Fruit fly (Drosophila melanogaster) whole organism, pupa: ENCODE results near the gene SF1.

Experiments used
- CG10348 ChIP-seq: fragments of 200-800 bp; sonication (Bioruptor generic); IDR thresholded peaks from 2 replicates; pipeline ENCODE4 v1.3.6; 2022; ENCODE audit warnings: missing biosample characterization, missing genetic modification characterization
- CG12605 ChIP-seq: fragments of 200-800 bp; sonication (Bioruptor generic); IDR thresholded peaks from 2 replicates; pipeline ENCODE4 v1.3.6; 2022; ENCODE audit warnings: missing biosample characterization, missing genetic modification characterization
- CG13204 ChIP-seq: fragments of 200-800 bp; sonication (Bioruptor generic); optimal IDR thresholded peaks from 2 replicates; lab custom pipeline; 2018; ENCODE audit warnings: missing biosample characterization, mild to moderate bottlenecking, missing genetic modification characterization, moderate library complexity
- CG14655 ChIP-seq: fragments of 200-800 bp; sonication (Bioruptor generic); optimal IDR thresholded peaks from 3 replicates; lab custom pipeline; 2017; ENCODE audit warnings: mild to moderate bottlenecking, missing biosample characterization, missing genetic modification reagents, missing genetic modification characterization
- CG15710 ChIP-seq: fragments of 200-800 bp; sonication (Bioruptor generic); optimal IDR thresholded peaks from 2 replicates; lab custom pipeline; 2018; ENCODE audit warnings: missing biosample characterization, mild to moderate bottlenecking, missing genetic modification characterization, moderate library complexity
- CG17806 ChIP-seq: fragments of 200-800 bp; sonication (Bioruptor generic); optimal IDR thresholded peaks from 2 replicates; lab custom pipeline; 2018; ENCODE audit warnings: missing biosample characterization, mild to moderate bottlenecking, missing genetic modification characterization, moderate library complexity
- CG32121 ChIP-seq: fragments of 200-800 bp; sonication (Bioruptor generic); IDR thresholded peaks from 2 replicates; pipeline ENCODE4 v1.3.6; 2022; ENCODE audit warnings: missing biosample characterization, missing genetic modification characterization
- CG34367 ChIP-seq: fragments of 200-800 bp; sonication (Bioruptor generic); optimal IDR thresholded peaks from 2 replicates; lab custom pipeline; 2018; ENCODE audit warnings: missing biosample characterization, mild to moderate bottlenecking, missing genetic modification characterization
- CG4496 ChIP-seq: fragments of 200-800 bp; sonication (Bioruptor generic); IDR thresholded peaks from 3 replicates; pipeline ENCODE4 v1.3.6; 2022; ENCODE audit warnings: missing biosample characterization, missing genetic modification characterization
- CG8159 ChIP-seq: fragments of 200-800 bp; sonication (Bioruptor generic); optimal IDR thresholded peaks from 3 replicates; lab custom pipeline; 2018; ENCODE audit warnings: missing biosample characterization, mild to moderate bottlenecking, missing genetic modification characterization, moderate library complexity
- CG8301 ChIP-seq: fragments of 200-800 bp; sonication (Bioruptor generic); optimal IDR thresholded peaks from 2 replicates; lab custom pipeline; 2018; ENCODE audit warnings: missing biosample characterization, mild to moderate bottlenecking, missing genetic modification characterization
- CG9948 ChIP-seq: fragments of 200-800 bp; sonication (Bioruptor generic); optimal IDR thresholded peaks from 2 replicates; lab custom pipeline; 2018; ENCODE audit warnings: missing biosample characterization, mild to moderate bottlenecking, missing genetic modification characterization, moderate library complexity
- D1 ChIP-seq: fragments of 200-800 bp; sonication (Bioruptor generic); optimal IDR thresholded peaks from 2 replicates; lab custom pipeline; 2018; ENCODE audit warnings: missing biosample characterization, mild to moderate bottlenecking, missing genetic modification characterization, moderate library complexity
- EcR ChIP-seq: fragments of 200-800 bp; sonication (Bioruptor generic); optimal IDR thresholded peaks from 3 replicates; lab custom pipeline; 2019; ENCODE audit warnings: missing biosample characterization, missing genetic modification characterization, mild to moderate bottlenecking, moderate library complexity, missing genetic modification reagents
- Ets98B ChIP-seq: fragments of 200-800 bp; sonication (Bioruptor generic); IDR thresholded peaks from 2 replicates; pipeline ENCODE4 v1.3.6; 2022; ENCODE audit warnings: missing biosample characterization, missing genetic modification characterization
- Pif1A ChIP-seq: fragments of 200-800 bp; sonication (Bioruptor generic); optimal IDR thresholded peaks from 3 replicates; lab custom pipeline; 2016; ENCODE audit warnings: missing biosample characterization, missing genetic modification characterization
- Pif1B ChIP-seq: fragments of 200-800 bp; sonication (Bioruptor generic); optimal IDR thresholded peaks from 3 replicates; lab custom pipeline; 2016; ENCODE audit warnings: missing biosample characterization, missing genetic modification characterization
- Snoo ChIP-seq: fragments of 200-800 bp; sonication (Bioruptor generic); optimal IDR thresholded peaks from 3 replicates; lab custom pipeline; 2017; ENCODE audit warnings: missing biosample characterization, mild to moderate bottlenecking, missing genetic modification characterization, inconsistent platforms
- fd96Ca ChIP-seq: fragments of 200-800 bp; sonication (Bioruptor generic); IDR thresholded peaks from 3 replicates; pipeline ENCODE4 v1.3.6; 2022; ENCODE audit warnings: missing biosample characterization, missing genetic modification characterization
- gl ChIP-seq: fragments of 200-800 bp; sonication (Bioruptor generic); optimal IDR thresholded peaks from 2 replicates; lab custom pipeline; 2018; ENCODE audit warnings: missing biosample characterization, mild to moderate bottlenecking, missing genetic modification characterization
- rn ChIP-seq: fragments of 200-800 bp; sonication (Bioruptor generic); IDR thresholded peaks from 2 replicates; pipeline ENCODE4 v1.3.6; 2022; ENCODE audit warnings: missing biosample characterization, missing genetic modification characterization

Gene SF1

DNA sequence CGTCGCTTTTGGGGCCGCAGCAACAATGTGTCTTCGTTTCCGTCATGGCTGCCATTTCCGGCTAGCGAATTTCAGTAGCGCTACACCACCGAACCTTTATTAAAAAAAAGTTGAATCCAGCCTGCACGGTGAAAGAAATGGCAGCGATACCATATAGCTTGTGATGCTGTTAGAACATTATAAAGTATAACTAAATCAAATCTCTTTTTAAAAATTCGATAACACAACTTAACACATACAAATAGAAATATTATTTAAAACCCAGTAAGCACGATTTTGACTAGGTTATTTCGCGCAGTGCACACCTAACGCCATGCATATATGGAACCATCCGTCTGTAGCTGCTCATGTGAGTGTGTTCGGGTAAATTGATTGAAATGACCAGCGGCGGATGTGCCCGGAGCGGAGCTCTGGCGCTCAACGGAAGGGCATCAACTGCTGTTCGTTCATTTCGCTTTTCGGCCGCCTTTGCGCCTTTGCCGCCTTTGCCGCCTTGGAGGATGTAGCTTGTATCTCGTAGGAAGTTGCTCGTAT is 14.1 kb upstream of the SF1 start:
- no peak for TF ChIP-seq CG32121 (GFP tag; lab: Robert Waterston, UW)
- TF ChIP-seq CG8159: peak; percentile 16

DNA sequence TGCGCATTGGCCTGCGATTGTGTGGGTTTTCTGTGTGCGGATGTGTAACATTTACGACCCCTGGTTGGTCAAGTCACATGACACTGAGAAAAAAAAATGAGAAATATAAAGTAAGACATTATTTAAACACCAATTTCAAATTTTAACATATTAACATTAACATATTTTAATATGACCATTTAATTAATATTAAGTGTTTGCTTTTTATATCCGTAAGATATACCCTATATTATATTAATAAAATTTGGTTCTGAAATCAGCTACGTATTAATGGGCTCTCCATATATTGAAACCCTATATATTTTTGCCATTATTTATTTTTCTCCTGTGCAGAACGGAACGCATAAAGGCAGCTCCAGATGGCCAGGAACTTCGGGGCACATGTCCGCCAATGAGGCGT is 9.8 kb upstream of the SF1 start:
- TF ChIP-seq CG12605 (no peak), CG14655 (GFP tag; lab: Kevin White, UChicago) (peak; percentile 13), CG4496 (no peak), EcR (GFP tag; lab: Kevin White, UChicago) (no peak)

dm6 chr3R:17534325-17535105 is 5.7 kb upstream of the SF1 start, which contains the start of the genes CG5823 and P5cr-2:
Gene CG5823, minus strand, starts transcription at chr3R:17534587.
Gene P5cr-2, plus strand, starts transcription at chr3R:17534815.
- TF ChIP-seq CG4496 (peak; percentile 78), fd96Ca (GFP tag; lab: Robert Waterston, UW) (peak; percentile 70; the same call in 1 of the 3 replicates), rn (GFP tag; lab: Robert Waterston, UW) (no peak), Ets98B (peak; percentile 46), CG32121 (GFP tag; lab: Robert Waterston, UW) (peak; percentile 15; the same call in 1 of the 2 replicates)

dm6 chr3R:17535106-17535764 is 5.0 kb upstream of the SF1 start:
- peak; percentile 33 for TF ChIP-seq Snoo (tag; lab: Kevin White, UChicago)
- peak; percentile 25 for TF ChIP-seq CG34367 (tag; lab: Kevin White, UChicago)
- peak; percentile 35 for TF ChIP-seq CG17806 (tag; lab: Kevin White, UChicago)
- peak; percentile 78 for TF ChIP-seq CG13204
- TF ChIP-seq CG12605: no peak
- no peak for TF ChIP-seq fd96Ca (GFP tag; lab: Robert Waterston, UW)
- TF ChIP-seq CG15710: peak; percentile 65
- TF ChIP-seq Pif1B (GFP tag; lab: Kevin White, UChicago): no peak
- TF ChIP-seq EcR (GFP tag; lab: Kevin White, UChicago): peak; percentile 88
- no peak for TF ChIP-seq Ets98B
- TF ChIP-seq gl (tag; lab: Kevin White, UChicago): no peak
- TF ChIP-seq Pif1A (GFP tag; lab: Kevin White, UChicago): peak; percentile 22
- no peak for TF ChIP-seq CG10348 (GFP tag; lab: Robert Waterston, UW)
- TF ChIP-seq D1 (tag; lab: Kevin White, UChicago): no peak
- TF ChIP-seq CG4496: no peak; the same call in 2 of the 3 replicates
- TF ChIP-seq rn (GFP tag; lab: Robert Waterston, UW): no peak
- peak; percentile 40 for TF ChIP-seq CG8301
- peak; percentile 83 for TF ChIP-seq CG8159
- no peak for TF ChIP-seq CG14655 (GFP tag; lab: Kevin White, UChicago)
- 0 out of 2 replicates have a peak, but pooled peaks have one; percentile 36 for TF ChIP-seq CG32121 (GFP tag; lab: Robert Waterston, UW)
- peak; percentile 55 for TF ChIP-seq CG9948 (tag; lab: Kevin White, UChicago)

DNA sequence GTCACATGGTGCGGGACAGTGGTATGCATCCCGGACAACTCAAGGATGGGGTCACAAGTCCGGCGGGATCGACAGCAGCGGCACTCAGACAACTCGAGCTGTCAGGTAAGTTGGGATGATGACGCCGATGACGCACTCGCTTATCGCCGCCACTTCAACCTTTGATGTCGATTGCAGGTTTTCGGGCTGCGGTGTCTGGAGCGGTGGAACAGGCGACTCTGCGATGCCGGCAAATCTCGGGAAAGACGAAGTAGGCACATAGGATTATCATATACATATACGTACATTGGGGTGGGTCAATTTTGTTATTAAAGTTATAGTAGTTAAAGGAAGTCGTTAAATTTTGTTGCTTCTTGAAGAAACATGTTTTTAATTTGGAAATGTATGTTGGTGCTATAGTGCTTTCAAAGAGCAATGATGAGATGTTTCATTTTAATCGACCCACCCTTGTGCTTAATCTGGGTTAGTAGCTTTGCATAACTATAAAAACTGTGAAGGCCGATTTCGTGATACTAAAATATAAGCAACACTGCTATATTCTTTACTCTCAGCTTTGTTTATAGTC is 3.5 kb upstream of the SF1 start:
- TF ChIP-seq fd96Ca (GFP tag; lab: Robert Waterston, UW) (no peak), CG4496 (no peak), rn (GFP tag; lab: Robert Waterston, UW) (no peak), CG14655 (GFP tag; lab: Kevin White, UChicago) (no peak), CG13204 (no peak), Ets98B (no peak), CG9948 (tag; lab: Kevin White, UChicago) (no peak), gl (tag; lab: Kevin White, UChicago) (no peak), CG15710 (peak; percentile 8), Snoo (tag; lab: Kevin White, UChicago) (no peak), CG10348 (GFP tag; lab: Robert Waterston, UW) (no peak), CG8301 (peak; percentile 4), CG17806 (tag; lab: Kevin White, UChicago) (peak; percentile 15), Pif1A (GFP tag; lab: Kevin White, UChicago) (no peak), CG12605 (no peak), CG8159 (peak; percentile 14), EcR (GFP tag; lab: Kevin White, UChicago) (no peak), D1 (tag; lab: Kevin White, UChicago) (no peak), CG34367 (tag; lab: Kevin White, UChicago) (no peak)
- TF ChIP-seq, all 21 proteins: peak for 4

DNA sequence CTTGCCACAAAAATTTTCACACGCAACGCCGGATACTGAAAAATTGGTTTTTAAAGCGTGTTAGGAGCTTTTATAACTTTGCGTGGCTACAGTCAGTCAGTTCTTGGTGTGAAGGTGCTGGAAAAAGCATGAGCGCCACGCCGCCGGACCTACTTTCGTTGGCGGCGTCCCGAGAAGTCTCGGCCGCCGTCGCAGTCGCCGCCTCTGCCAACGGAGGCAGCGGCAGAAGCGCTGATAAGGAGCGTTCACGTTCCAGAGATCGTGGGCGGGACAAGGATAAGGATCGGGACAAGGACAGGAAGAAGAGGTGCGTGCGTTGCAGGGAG is 239 bp downstream of the SF1 start:
- TF ChIP-seq CG9948 (tag; lab: Kevin White, UChicago) (no peak), Pif1B (GFP tag; lab: Kevin White, UChicago) (no peak), CG8159 (no peak), CG4496 (no peak), EcR (GFP tag; lab: Kevin White, UChicago) (no peak), CG10348 (GFP tag; lab: Robert Waterston, UW) (no peak), CG8301 (no peak), CG32121 (GFP tag; lab: Robert Waterston, UW) (no peak), CG15710 (no peak), CG17806 (tag; lab: Kevin White, UChicago) (no peak), CG34367 (tag; lab: Kevin White, UChicago) (no peak), rn (GFP tag; lab: Robert Waterston, UW) (no peak), gl (tag; lab: Kevin White, UChicago) (no peak), Snoo (tag; lab: Kevin White, UChicago) (no peak), fd96Ca (GFP tag; lab: Robert Waterston, UW) (no peak), CG12605 (no peak), CG13204 (no peak), Ets98B (no peak), CG14655 (GFP tag; lab: Kevin White, UChicago) (no peak), D1 (tag; lab: Kevin White, UChicago) (no peak)
